Worm (Caenorhabditis elegans): ENCODE results near the gene H03G16.7.

The H03G16.7 gene

ce11 chrX:15047541-15047940, 8.3 kb downstream of the H03G16.7 start:
- no peak for TF ChIP-seq B0310.2 (tag; optimal IDR thresholded peaks at IDR 0.05)
- no peak for TF ChIP-seq hmg-4 (GFP tag; optimal IDR thresholded peaks at IDR 0.05)
- TF ChIP-seq ceh-36 (tag; optimal IDR thresholded peaks at IDR 0.05) = no peak
- no peak for TF ChIP-seq scrt-1 (GFP tag; IDR thresholded peaks at IDR 0.05)
- no peak for TF ChIP-seq tra-4 (tag; optimal IDR thresholded peaks at IDR 0.05)
- TF ChIP-seq hnd-1 (tag; optimal IDR thresholded peaks at IDR 0.05) = no peak
- TF ChIP-seq F13C5.2 (tag; optimal IDR thresholded peaks at IDR 0.05) = no peak
- no peak for TF ChIP-seq tbx-37 (GFP tag; conservative IDR thresholded peaks at IDR 0.05)
- TF ChIP-seq flt-1 (GFP tag; IDR thresholded peaks at IDR 0.05) = no peak
- no peak for TF ChIP-seq ceh-13 (GFP tag; optimal IDR thresholded peaks at IDR 0.05)
- TF ChIP-seq sea-1 (GFP tag; conservative IDR thresholded peaks at IDR 0.05) = no peak
- TF ChIP-seq pes-1 (GFP tag; IDR thresholded peaks at IDR 0.05) = no peak
- no peak for TF ChIP-seq hmbx-1 (tag; optimal IDR thresholded peaks at IDR 0.05)
- TF ChIP-seq tbx-11 (GFP tag; IDR thresholded peaks at IDR 0.05) = no peak
- TF ChIP-seq aly-1 (tag; optimal IDR thresholded peaks at IDR 0.05) = no peak
- TF ChIP-seq ama-1 (optimal IDR thresholded peaks at IDR 0.05) = no peak
- TF ChIP-seq ets-7 (tag; optimal IDR thresholded peaks at IDR 0.05) = no peak

- TF ChIP-seq ceh-36 (tag; optimal IDR thresholded peaks at IDR 0.05) (no peak), tbx-11 (GFP tag; IDR thresholded peaks at IDR 0.05) (no peak), ceh-13 (GFP tag; optimal IDR thresholded peaks at IDR 0.05) (no peak), hmg-4 (GFP tag; optimal IDR thresholded peaks at IDR 0.05) (no peak), flt-1 (GFP tag; IDR thresholded peaks at IDR 0.05) (no peak), ets-7 (tag; optimal IDR thresholded peaks at IDR 0.05) (no peak), tra-4 (tag; optimal IDR thresholded peaks at IDR 0.05) (no peak), scrt-1 (GFP tag; IDR thresholded peaks at IDR 0.05) (no peak), sea-1 (GFP tag; conservative IDR thresholded peaks at IDR 0.05) (no peak), hnd-1 (tag; optimal IDR thresholded peaks at IDR 0.05) (no peak), aly-1 (tag; optimal IDR thresholded peaks at IDR 0.05) (no peak), ama-1 (optimal IDR thresholded peaks at IDR 0.05) (no peak)
These were observed 10.4 kb downstream of the H03G16.7 start for ce11 chrX:15045401-15045800.

DNA sequence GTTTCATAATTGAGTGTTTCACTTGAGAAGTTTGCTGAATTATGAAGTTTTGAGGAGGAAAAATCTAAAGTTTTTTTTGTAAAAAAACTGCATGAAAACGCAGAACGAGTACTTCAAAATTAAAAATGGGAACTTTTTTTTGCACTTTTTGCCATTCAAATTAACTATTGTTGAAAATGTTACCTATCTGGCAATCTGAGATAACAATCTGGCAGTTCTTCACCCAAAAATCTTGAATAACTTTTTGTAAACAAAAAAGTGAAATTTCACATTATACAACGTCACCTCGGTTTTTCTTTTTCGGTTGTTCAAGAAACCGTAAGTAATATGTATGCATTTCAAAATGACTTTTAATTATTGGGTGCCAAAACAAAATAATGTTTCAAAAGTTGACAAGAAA, 13.3 kb downstream of the H03G16.7 start:
- TF ChIP-seq F13C5.2 (tag; optimal IDR thresholded peaks at IDR 0.05) = no peak
- no peak for TF ChIP-seq hmbx-1 (tag; optimal IDR thresholded peaks at IDR 0.05)

ce11 chrX:15041340-15041739, 14.5 kb downstream of the H03G16.7 start:
- TF ChIP-seq ama-1 (optimal IDR thresholded peaks at IDR 0.05) = no peak
- TF ChIP-seq ceh-36 (tag; optimal IDR thresholded peaks at IDR 0.05) = peak; percentile 1

- TF ChIP-seq B0310.2 (tag; optimal IDR thresholded peaks at IDR 0.05) = no peak
- 0 out of 2 replicates have a peak, but pooled peaks have one; percentile 30 for TF ChIP-seq scrt-1 (GFP tag; IDR thresholded peaks at IDR 0.05)
- 0 out of 2 replicates have a peak, but pooled peaks have one; percentile 27 for TF ChIP-seq flt-1 (GFP tag; IDR thresholded peaks at IDR 0.05)
- no peak for TF ChIP-seq tbx-37 (GFP tag; conservative IDR thresholded peaks at IDR 0.05)
- peak; percentile 55 for TF ChIP-seq F13C5.2 (tag; optimal IDR thresholded peaks at IDR 0.05)
- no peak for TF ChIP-seq ama-1 (optimal IDR thresholded peaks at IDR 0.05)
- peak; percentile 79 for TF ChIP-seq hmg-4 (GFP tag; optimal IDR thresholded peaks at IDR 0.05)
- no peak for TF ChIP-seq tra-4 (tag; optimal IDR thresholded peaks at IDR 0.05)
- no peak for TF ChIP-seq ets-7 (tag; optimal IDR thresholded peaks at IDR 0.05)
These were observed 15.2 kb downstream of the H03G16.7 start, which contains the start of gene C18B12.4 for ce11 chrX:15040552-15041080. C18B12.4 (minus strand) TSS chrX:15040602.

DNA sequence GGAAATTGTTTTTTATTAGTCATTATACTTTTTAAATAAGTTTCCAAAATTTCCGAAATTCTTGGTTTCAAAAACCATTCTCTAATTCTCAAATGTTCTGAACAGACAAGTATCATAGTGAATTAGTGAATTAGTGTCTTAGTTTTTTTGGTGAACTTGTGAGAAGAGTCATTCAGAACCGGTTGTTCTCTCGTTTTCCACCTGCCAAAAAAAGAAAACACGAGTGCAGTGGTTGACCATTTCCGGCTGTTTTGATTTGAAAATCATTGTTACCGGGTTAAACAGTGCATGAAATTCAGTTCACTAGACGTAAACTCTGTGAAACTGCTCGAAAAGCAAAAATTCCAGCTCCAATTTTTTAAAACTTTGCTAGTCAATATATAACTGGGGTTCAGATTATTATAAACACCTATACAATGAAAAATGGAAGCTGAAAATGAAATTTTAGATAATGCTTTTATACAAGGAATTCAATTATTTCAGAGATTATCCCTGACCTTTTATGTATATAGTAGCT, 16.1 kb downstream of the H03G16.7 start:
- TF ChIP-seq hmbx-1 (tag; optimal IDR thresholded peaks at IDR 0.05) (no peak), ceh-13 (GFP tag; optimal IDR thresholded peaks at IDR 0.05) (no peak), F13C5.2 (tag; optimal IDR thresholded peaks at IDR 0.05) (no peak), tra-4 (tag; optimal IDR thresholded peaks at IDR 0.05) (no peak), hnd-1 (tag; optimal IDR thresholded peaks at IDR 0.05) (no peak), pes-1 (GFP tag; IDR thresholded peaks at IDR 0.05) (no peak), flt-1 (GFP tag; IDR thresholded peaks at IDR 0.05) (no peak), ceh-36 (tag; optimal IDR thresholded peaks at IDR 0.05) (no peak), scrt-1 (GFP tag; IDR thresholded peaks at IDR 0.05) (no peak), tbx-11 (GFP tag; IDR thresholded peaks at IDR 0.05) (no peak)

DNA sequence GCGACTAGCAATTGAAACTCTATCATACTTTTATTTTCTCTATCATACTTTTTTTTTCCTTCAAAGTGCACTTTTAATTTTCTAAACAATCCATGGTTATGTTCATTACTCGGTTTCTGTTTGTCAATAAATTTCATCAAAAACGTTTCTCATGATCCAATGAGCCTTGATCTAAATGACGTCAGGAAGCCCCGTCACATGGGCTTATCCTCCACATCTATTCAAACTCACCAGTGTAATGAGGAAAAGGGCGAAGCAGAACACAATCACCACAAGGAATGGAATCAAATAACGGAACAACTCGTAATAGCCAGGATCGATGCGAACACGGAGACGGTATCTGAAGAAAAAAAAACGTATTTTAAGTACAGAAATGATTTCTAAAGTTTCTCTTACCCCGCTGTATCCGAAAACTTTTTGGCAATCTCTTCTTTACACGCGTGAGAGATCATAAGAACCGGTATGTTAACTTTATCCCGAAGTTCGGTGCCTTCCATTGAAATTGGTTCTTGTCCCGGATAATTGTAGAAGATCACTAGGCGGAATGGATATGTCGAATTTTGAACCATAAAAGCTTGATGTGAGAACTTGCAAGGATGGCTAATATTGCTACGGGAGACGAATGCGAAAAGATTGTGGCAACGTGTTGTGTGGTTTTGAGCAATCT, 16.7 kb downstream of the H03G16.7 start:
- TF ChIP-seq ets-7 (tag; optimal IDR thresholded peaks at IDR 0.05) = no peak
- no peak for TF ChIP-seq hnd-1 (tag; optimal IDR thresholded peaks at IDR 0.05)
- no peak for TF ChIP-seq hmg-4 (GFP tag; optimal IDR thresholded peaks at IDR 0.05)
- no peak for TF ChIP-seq flt-1 (GFP tag; IDR thresholded peaks at IDR 0.05)
- TF ChIP-seq ama-1 (optimal IDR thresholded peaks at IDR 0.05) = no peak
- no peak for TF ChIP-seq ceh-36 (tag; optimal IDR thresholded peaks at IDR 0.05)
- TF ChIP-seq tbx-11 (GFP tag; IDR thresholded peaks at IDR 0.05) = no peak
- TF ChIP-seq ceh-13 (GFP tag; optimal IDR thresholded peaks at IDR 0.05) = no peak
- TF ChIP-seq tra-4 (tag; optimal IDR thresholded peaks at IDR 0.05) = no peak
- TF ChIP-seq B0310.2 (tag; optimal IDR thresholded peaks at IDR 0.05) = no peak
- TF ChIP-seq scrt-1 (GFP tag; IDR thresholded peaks at IDR 0.05) = no peak
- TF ChIP-seq pes-1 (GFP tag; IDR thresholded peaks at IDR 0.05) = no peak
- no peak for TF ChIP-seq sea-1 (GFP tag; conservative IDR thresholded peaks at IDR 0.05)
- TF ChIP-seq hmbx-1 (tag; optimal IDR thresholded peaks at IDR 0.05) = no peak
- no peak for TF ChIP-seq tbx-37 (GFP tag; conservative IDR thresholded peaks at IDR 0.05)
- TF ChIP-seq aly-1 (tag; optimal IDR thresholded peaks at IDR 0.05) = no peak
- TF ChIP-seq F13C5.2 (tag; optimal IDR thresholded peaks at IDR 0.05) = no peak

DNA sequence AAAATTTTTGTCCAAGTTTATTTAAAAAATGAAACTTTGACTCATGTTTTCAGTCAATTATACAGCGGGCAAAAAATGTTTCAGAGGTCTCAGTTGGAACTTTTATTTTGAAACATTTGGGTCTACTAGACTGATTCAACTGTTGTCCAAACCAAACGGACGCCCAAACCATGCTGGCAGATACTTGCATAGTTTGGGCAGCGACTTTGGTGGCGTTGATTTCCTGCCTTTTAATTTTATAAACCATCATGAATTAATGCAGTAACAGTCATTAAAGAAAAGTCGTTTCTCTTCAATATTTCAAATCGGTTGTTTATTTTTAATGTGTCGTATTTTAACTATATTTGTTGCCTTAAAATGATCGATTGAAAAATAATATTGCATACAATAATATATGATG, 19.5 kb downstream of the H03G16.7 start:
- no peak for TF ChIP-seq tbx-11 (GFP tag; IDR thresholded peaks at IDR 0.05)
- no peak for TF ChIP-seq sea-1 (GFP tag; conservative IDR thresholded peaks at IDR 0.05)
- TF ChIP-seq hmg-4 (GFP tag; optimal IDR thresholded peaks at IDR 0.05) = no peak
- no peak for TF ChIP-seq aly-1 (tag; optimal IDR thresholded peaks at IDR 0.05)
- TF ChIP-seq B0310.2 (tag; optimal IDR thresholded peaks at IDR 0.05) = no peak
- TF ChIP-seq ets-7 (tag; optimal IDR thresholded peaks at IDR 0.05) = no peak
- TF ChIP-seq pes-1 (GFP tag; IDR thresholded peaks at IDR 0.05) = no peak
- TF ChIP-seq hmbx-1 (tag; optimal IDR thresholded peaks at IDR 0.05) = no peak
- no peak for TF ChIP-seq hnd-1 (tag; optimal IDR thresholded peaks at IDR 0.05)
- no peak for TF ChIP-seq F13C5.2 (tag; optimal IDR thresholded peaks at IDR 0.05)
- no peak for TF ChIP-seq tra-4 (tag; optimal IDR thresholded peaks at IDR 0.05)
- TF ChIP-seq scrt-1 (GFP tag; IDR thresholded peaks at IDR 0.05) = no peak
